Fruit fly (Drosophila melanogaster): ENCODE data around the gene CG8915.

CG8915 gene

dm6 chrX:17226681-17227019 is 18.2 kb downstream of the CG8915 start, which contains the start of gene CG10598 (continued):
- TF ChIP-seq Ets65A (GFP tag): peak; percentile 85
- no peak for TF ChIP-seq CG11247 (GFP tag; IDR thresholded peaks at IDR 0.05)
- no peak for TF ChIP-seq CG2889 (GFP tag; IDR thresholded peaks at IDR 0.05)
- no peak for TF ChIP-seq CG10959 (GFP tag; IDR thresholded peaks at IDR 0.05)
- TF ChIP-seq zf30C (GFP tag; optimal IDR thresholded peaks at IDR 0.05): no peak
- no peak for TF ChIP-seq otp (GFP tag; IDR thresholded peaks at IDR 0.05)

dm6 chrX:17225972-17226680 is 18.7 kb downstream of the CG8915 start:
- peak; percentile 29 for TF ChIP-seq CG13894 (tag; optimal IDR thresholded peaks at IDR 0.05)
- no peak for TF ChIP-seq gce (GFP tag; IDR thresholded peaks at IDR 0.05)
- TF ChIP-seq CG2202 (tag; optimal IDR thresholded peaks at IDR 0.05): no peak
- no peak for TF ChIP-seq sisA (GFP tag; IDR thresholded peaks at IDR 0.05)
- TF ChIP-seq Fer2 (tag; optimal IDR thresholded peaks at IDR 0.05): no peak
- TF ChIP-seq CG8089 (GFP tag; optimal IDR thresholded peaks at IDR 0.05): no peak
- TF ChIP-seq pfk (GFP tag; optimal IDR thresholded peaks at IDR 0.05): no peak
- no peak for TF ChIP-seq CG34376 (GFP tag; optimal IDR thresholded peaks at IDR 0.05)
- no peak for TF ChIP-seq CG8944 (GFP tag; optimal IDR thresholded peaks at IDR 0.05)
- no peak for TF ChIP-seq Hr39 (optimal IDR thresholded peaks at IDR 0.05)
- no peak for TF ChIP-seq sr (GFP tag; IDR thresholded peaks at IDR 0.05)
- TF ChIP-seq CG16779 (GFP tag; IDR thresholded peaks at IDR 0.05): no peak
- TF ChIP-seq Awh (GFP tag; IDR thresholded peaks at IDR 0.05): peak; percentile 75; the same call in 1 of the 2 replicates
- peak; percentile 26; the same call in 1 of the 3 replicates for TF ChIP-seq CG6175 (GFP tag; IDR thresholded peaks at IDR 0.05)
- peak; percentile 34; the same call in 1 of the 2 replicates for TF ChIP-seq onecut (GFP tag; IDR thresholded peaks at IDR 0.05)
- TF ChIP-seq lbe (GFP tag; optimal IDR thresholded peaks at IDR 0.05): no peak
- TF ChIP-seq CG2116 (GFP tag; optimal IDR thresholded peaks at IDR 0.05): no peak
- TF ChIP-seq Med (GFP tag): peak; percentile 56
- TF ChIP-seq fd102C (GFP tag; optimal IDR thresholded peaks at IDR 0.05): no peak
- TF ChIP-seq tll (GFP tag; optimal IDR thresholded peaks at IDR 0.05): no peak
- TF ChIP-seq Dref (GFP tag; IDR thresholded peaks at IDR 0.05): no peak
- TF ChIP-seq chinmo (GFP tag; IDR thresholded peaks at IDR 0.05; ENCODE audit: partially characterized antibody): peak; percentile 54; the same call in 1 of the 4 replicates
- TF ChIP-seq scrt (GFP tag; optimal IDR thresholded peaks at IDR 0.05): no peak
- peak; percentile 72 for TF ChIP-seq Ets65A (GFP tag)
- no peak for TF ChIP-seq MESR4 (GFP tag; optimal IDR thresholded peaks at IDR 0.05)
- no peak for TF ChIP-seq CG13775 (GFP tag; optimal IDR thresholded peaks at IDR 0.05)
- TF ChIP-seq Bteb2 (GFP tag; optimal IDR thresholded peaks at IDR 0.05): no peak
- TF ChIP-seq Sry-δ (GFP tag; optimal IDR thresholded peaks at IDR 0.05): no peak

dm6 chrX:17223715-17224114 is 21.1 kb downstream of the CG8915 start, which contains the start of gene CG34327:
Gene CG34327, minus strand, starts transcription at chrX:17223815.
- TF ChIP-seq CG31388 (GFP tag; optimal IDR thresholded peaks at IDR 0.05) (no peak), CG17568 (GFP tag; optimal IDR thresholded peaks at IDR 0.05) (no peak), hbn (GFP tag; IDR thresholded peaks at IDR 0.05; ENCODE audit: partially characterized antibody) (no peak), CG5953 (GFP tag; IDR thresholded peaks at IDR 0.05) (no peak), Neu2 (GFP tag; optimal IDR thresholded peaks at IDR 0.05; ENCODE audit: borderline replicate concordance) (no peak), CG15514 (GFP tag; optimal IDR thresholded peaks at IDR 0.05) (no peak), chinmo (GFP tag; IDR thresholded peaks at IDR 0.05; ENCODE audit: partially characterized antibody) (no peak), sqz (GFP tag; optimal IDR thresholded peaks at IDR 0.05) (no peak), CG9817 (tag; optimal IDR thresholded peaks at IDR 0.05) (no peak), lov (optimal IDR thresholded peaks at IDR 0.05) (no peak), lov (GFP tag; IDR thresholded peaks at IDR 0.05) (no peak), zfh1 (GFP tag; IDR thresholded peaks at IDR 0.05) (no peak)
